Worm (Caenorhabditis elegans): ENCODE data around the gene gldi-3.
A peak's percentile ranks its signal among the peaks of the same experiment; 100 is the strongest.

gldi-3 gene

DNA sequence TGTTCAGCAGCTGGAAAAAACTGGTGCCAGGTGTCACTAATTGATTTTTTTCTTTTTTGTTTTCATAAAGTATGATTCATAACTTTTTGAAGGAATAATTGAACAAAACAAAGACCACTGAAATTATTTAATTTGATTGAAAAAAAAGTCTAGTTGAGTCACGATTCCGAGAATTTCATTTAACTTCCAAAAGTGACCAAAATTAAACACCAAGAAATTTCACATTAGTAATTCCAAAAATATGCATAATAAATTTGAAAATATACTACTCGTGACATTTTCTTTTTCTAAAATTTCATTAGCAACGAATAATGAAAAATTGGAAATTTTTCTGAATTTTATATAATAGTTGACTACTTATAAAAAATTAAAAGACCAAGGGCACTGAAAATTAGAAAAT, 2.2 kb upstream of the gldi-3 start:
- no peak for TF ChIP-seq zfh-2 (GFP tag; conservative IDR thresholded peaks at IDR 0.05)
- TF ChIP-seq ama-1 (optimal IDR thresholded peaks at IDR 0.05) = no peak
- TF ChIP-seq ama-1 (GFP tag; optimal IDR thresholded peaks at IDR 0.05) = no peak
- no peak for TF ChIP-seq Y95B8A.8 (GFP tag; IDR thresholded peaks at IDR 0.05)
- no peak for TF ChIP-seq nhr-80 (tag; optimal IDR thresholded peaks at IDR 0.05)
- TF ChIP-seq F23B12.7 (tag; optimal IDR thresholded peaks at IDR 0.05; ENCODE audit: insufficient read depth) = no peak
- TF ChIP-seq sea-2 (GFP tag; IDR thresholded peaks at IDR 0.05) = no peak
- no peak for TF ChIP-seq T07F8.4 (tag; optimal IDR thresholded peaks at IDR 0.05)
- TF ChIP-seq mes-4 (tag; optimal IDR thresholded peaks at IDR 0.05) = no peak
- no peak for TF ChIP-seq ZK185.1 (tag; optimal IDR thresholded peaks at IDR 0.05; ENCODE audit: poor library complexity, severe bottlenecking)
- TF ChIP-seq Y53F4B.3 (GFP tag; IDR thresholded peaks at IDR 0.05) = no peak
- no peak for TF ChIP-seq sdz-38 (tag; optimal IDR thresholded peaks at IDR 0.05)
- no peak for TF ChIP-seq him-1 (tag; optimal IDR thresholded peaks at IDR 0.05)
- TF ChIP-seq ztf-26 (tag; optimal IDR thresholded peaks at IDR 0.05) = no peak
- no peak for TF ChIP-seq unc-62 (GFP tag; optimal IDR thresholded peaks at IDR 0.05)
- no peak for TF ChIP-seq lsl-1 (GFP tag; optimal IDR thresholded peaks at IDR 0.05)
- TF ChIP-seq B0035.1 (tag; optimal IDR thresholded peaks at IDR 0.05) = no peak
- TF ChIP-seq zim-3 (tag; optimal IDR thresholded peaks at IDR 0.05) = no peak
- TF ChIP-seq pbrm-1 (GFP tag; IDR thresholded peaks at IDR 0.05) = no peak
- TF ChIP-seq ceh-91 (GFP tag; IDR thresholded peaks at IDR 0.05) = no peak
- TF ChIP-seq K12H6.12 (tag; optimal IDR thresholded peaks at IDR 0.05) = no peak

DNA sequence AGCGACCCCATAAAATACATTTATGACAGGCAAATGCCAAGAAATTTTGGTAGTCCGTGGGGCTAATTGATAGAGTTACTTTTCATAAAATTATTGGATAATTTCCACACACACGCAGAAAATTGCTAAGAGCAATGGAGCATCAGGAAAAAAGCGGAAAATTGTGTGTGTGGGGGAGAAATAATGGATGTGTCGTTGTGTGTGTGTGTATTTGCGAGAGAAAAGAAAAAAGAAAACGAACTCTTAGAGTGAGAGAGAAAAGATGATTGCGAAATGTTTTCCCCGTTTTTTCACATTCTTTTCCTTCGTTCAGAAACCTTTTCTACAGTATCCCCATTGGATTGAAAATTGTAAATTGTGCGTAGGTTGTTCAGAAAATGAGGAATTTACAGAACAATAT, 1.7 kb upstream of the gldi-3 start:
- TF ChIP-seq tbp1 (GFP tag; optimal IDR thresholded peaks at IDR 0.05) (no peak), dox-1 (GFP tag; IDR thresholded peaks at IDR 0.05) (peak; percentile 26; the same call in 1 of the 2 replicates), lin-40 (tag; optimal IDR thresholded peaks at IDR 0.05) (peak; percentile 0), akir-1 (GFP tag; optimal IDR thresholded peaks at IDR 0.05) (no peak), ztf-22 (GFP tag; optimal IDR thresholded peaks at IDR 0.05) (no peak), ceh-40 (GFP tag; IDR thresholded peaks at IDR 0.05) (no peak), ceh-58 (GFP tag; IDR thresholded peaks at IDR 0.05) (no peak), aptf-3 (GFP tag; IDR thresholded peaks at IDR 0.05) (no peak), F10E7.11 (tag; optimal IDR thresholded peaks at IDR 0.05) (no peak), cebp-1 (GFP tag; IDR thresholded peaks at IDR 0.05) (peak; percentile 86; the same call in 1 of the 2 replicates), cebp-1 (tag; optimal IDR thresholded peaks at IDR 0.05) (peak; percentile 96), ceh-79 (tag; optimal IDR thresholded peaks at IDR 0.05) (no peak), ceh-100 (GFP tag; IDR thresholded peaks at IDR 0.05) (no peak), sea-2 (GFP tag; IDR thresholded peaks at IDR 0.05) (no peak), K12H6.12 (tag; optimal IDR thresholded peaks at IDR 0.05) (peak; percentile 70), madf-10 (tag; optimal IDR thresholded peaks at IDR 0.05) (no peak), nfyb-1 (GFP tag; IDR thresholded peaks at IDR 0.05) (no peak), hmg-1.2 (GFP tag; IDR thresholded peaks at IDR 0.05) (peak; percentile 21; the same call in 1 of the 2 replicates), Y95B8A.8 (GFP tag; IDR thresholded peaks at IDR 0.05) (no peak), rpc-1 (optimal IDR thresholded peaks at IDR 0.05) (no peak), rpc-1 (tag; optimal IDR thresholded peaks at IDR 0.05) (no peak), aptf-2 (GFP tag; conservative IDR thresholded peaks at IDR 0.05) (no peak), dpl-1 (GFP tag; optimal IDR thresholded peaks at IDR 0.05) (no peak), lsy-27 (tag; optimal IDR thresholded peaks at IDR 0.05; ENCODE audit: borderline replicate concordance, insufficient read depth) (no peak), C06A6.2 (GFP tag; conservative IDR thresholded peaks at IDR 0.05) (no peak)
